Fruit fly (Drosophila melanogaster): ENCODE data around the gene CG3430.
A peak's percentile ranks its signal among the peaks of the same experiment; 100 is the strongest.

The CG3430 gene

dm6 chr2L:6950096-6950495 lies 6.7 kb upstream of the CG3430 start, which contains the start of the genes Gas41 and SA1 (continued):
- TF ChIP-seq eyg (GFP tag; optimal IDR thresholded peaks at IDR 0.05) (no peak), Xrp1 (GFP tag; IDR thresholded peaks at IDR 0.05) (peak; percentile 94), CG15073 (GFP tag; optimal IDR thresholded peaks at IDR 0.05) (no peak), yki (optimal IDR thresholded peaks at IDR 0.05) (no peak), Sry-δ (GFP tag; optimal IDR thresholded peaks at IDR 0.05) (peak; percentile 95), Fer1 (GFP tag; optimal IDR thresholded peaks at IDR 0.05) (peak; percentile 88), CG33213 (GFP tag; optimal IDR thresholded peaks at IDR 0.05) (peak; percentile 38), CG6791 (GFP tag; IDR thresholded peaks at IDR 0.05; ENCODE audit: partially characterized antibody) (peak; percentile 70), crp (GFP tag; optimal IDR thresholded peaks at IDR 0.05) (peak in 1 of 2 experiments; percentile 3), Sox100B (GFP tag; optimal IDR thresholded peaks at IDR 0.05) (no peak), CG3065 (GFP tag; optimal IDR thresholded peaks at IDR 0.05) (peak; percentile 84), CG9215 (GFP tag; IDR thresholded peaks at IDR 0.05) (peak; percentile 89), D (optimal IDR thresholded peaks at IDR 0.05) (no peak), D (GFP tag; optimal IDR thresholded peaks at IDR 0.05) (peak; percentile 38), abd-A (tag; optimal IDR thresholded peaks at IDR 0.05) (no peak), CG12236 (GFP tag; optimal IDR thresholded peaks at IDR 0.05) (no peak), klu (GFP tag; IDR thresholded peaks at IDR 0.05) (no peak), Gsc (GFP tag; IDR thresholded peaks at IDR 0.05) (no peak), Optix (GFP tag; IDR thresholded peaks at IDR 0.05) (no peak), CG9817 (tag; optimal IDR thresholded peaks at IDR 0.05) (peak; percentile 29), Ssrp (tag; optimal IDR thresholded peaks at IDR 0.05) (peak; percentile 89), Asciz (GFP tag; optimal IDR thresholded peaks at IDR 0.05) (peak; percentile 71), CG17359 (tag; optimal IDR thresholded peaks at IDR 0.05) (peak; percentile 93), Deaf1 (tag; optimal IDR thresholded peaks at IDR 0.05) (no peak), CG16863 (GFP tag; optimal IDR thresholded peaks at IDR 0.05) (no peak), CG2712 (tag; optimal IDR thresholded peaks at IDR 0.05) (peak; percentile 96), CG4730 (GFP tag; IDR thresholded peaks at IDR 0.05) (peak; percentile 91), Bteb2 (GFP tag; optimal IDR thresholded peaks at IDR 0.05) (no peak), unc-4 (GFP tag; IDR thresholded peaks at IDR 0.05; ENCODE audit: partially characterized antibody) (peak; percentile 86), Dp (GFP tag; optimal IDR thresholded peaks at IDR 0.05) (peak; percentile 42), en (GFP tag; optimal IDR thresholded peaks at IDR 0.05) (no peak), Nf-YC (tag; optimal IDR thresholded peaks at IDR 0.05) (no peak), danr (GFP tag; IDR thresholded peaks at IDR 0.05) (peak; percentile 31; the same call in 1 of the 2 replicates), exex (tag; optimal IDR thresholded peaks at IDR 0.05) (no peak), jing (GFP tag; optimal IDR thresholded peaks at IDR 0.05) (no peak), CG12769 (tag; optimal IDR thresholded peaks at IDR 0.05) (no peak), Poxn (GFP tag; IDR thresholded peaks at IDR 0.05) (no peak), CG31224 (GFP tag; IDR thresholded peaks at IDR 0.05) (peak; percentile 87), CG15269 (tag; optimal IDR thresholded peaks at IDR 0.05) (no peak), org-1 (GFP tag; optimal IDR thresholded peaks at IDR 0.05) (no peak), usp (GFP tag; optimal IDR thresholded peaks at IDR 0.05) (no peak), ind (GFP tag; optimal IDR thresholded peaks at IDR 0.05) (peak; percentile 92), Mad (GFP tag; optimal IDR thresholded peaks at IDR 0.05) (no peak), CG11085 (GFP tag; IDR thresholded peaks at IDR 0.05) (peak; percentile 89), tio (GFP tag; optimal IDR thresholded peaks at IDR 0.05) (no peak), rib (GFP tag; IDR thresholded peaks at IDR 0.05) (no peak), CG6175 (GFP tag; IDR thresholded peaks at IDR 0.05) (peak; percentile 38; the same call in 1 of the 3 replicates), insv (GFP tag; optimal IDR thresholded peaks at IDR 0.05) (no peak), crc (GFP tag; optimal IDR thresholded peaks at IDR 0.05) (no peak), CG16815 (GFP tag; optimal IDR thresholded peaks at IDR 0.05) (peak; percentile 13), ranshi (GFP tag; IDR thresholded peaks at IDR 0.05) (no peak), CG11504 (tag; optimal IDR thresholded peaks at IDR 0.05) (no peak)

Data from whole organism, embryonic.